Worm (Caenorhabditis elegans) whole organism, L3 larva: Measurements from ENCODE around the gene nlp-17.
A peak's percentile ranks its signal among the peaks of the same experiment; 100 is the strongest.

ENCODE experiments used
- R02D3.7 ChIP-seq: fragments of 150-350 bp; optimal IDR thresholded peaks from 2 replicates; lab custom pipeline; 2014; ENCODE audit warnings: missing biosample characterization, missing genetic modification characterization
- ZK546.5 ChIP-seq: sonication (generic microtip); optimal IDR thresholded peaks from 2 replicates; lab custom pipeline; 2017; ENCODE audit warnings: missing biosample characterization, missing genetic modification characterization
- aly-2 ChIP-seq: fragments of 150-350 bp; optimal IDR thresholded peaks from 2 replicates; lab custom pipeline; 2014; ENCODE audit warnings: missing biosample characterization, missing genetic modification characterization
- ceh-28 ChIP-seq: fragments of 150-350 bp; optimal IDR thresholded peaks from 2 replicates; lab custom pipeline; 2014; ENCODE audit warnings: missing biosample characterization, missing genetic modification reagents, missing genetic modification characterization
- ceh-82 ChIP-seq: fragments of 150-350 bp; optimal IDR thresholded peaks from 2 replicates; lab custom pipeline; 2014; ENCODE audit warnings: missing biosample characterization, missing genetic modification characterization
- ceh-9 ChIP-seq: sonication (generic microtip); optimal IDR thresholded peaks from 2 replicates; lab custom pipeline; 2018; ENCODE audit warnings: missing biosample characterization, missing genetic modification characterization
- daf-12 ChIP-seq: fragments of 150-350 bp; optimal IDR thresholded peaks from 2 replicates; lab custom pipeline; 2014; ENCODE audit warnings: missing biosample characterization, missing genetic modification reagents, missing genetic modification characterization
- egl-5 ChIP-seq: fragments of 150-350 bp; optimal IDR thresholded peaks from 2 replicates; lab custom pipeline; 2017; ENCODE audit warnings: missing biosample characterization, missing genetic modification reagents, missing genetic modification characterization, inconsistent platforms
- elt-1 ChIP-seq: fragments of 150-350 bp; optimal IDR thresholded peaks from 2 replicates; lab custom pipeline; 2014; ENCODE audit warnings: missing biosample characterization, missing genetic modification characterization
- elt-3 ChIP-seq, 3 experiments: fragments of 150-350 bp in 1 of 3; sonication (generic microtip) in 2 of 3; optimal IDR thresholded peaks; 2 replicates in 2 of 3; 4 replicates in 1 of 3; lab custom pipeline; 2014 to 2017; ENCODE audit warnings: missing biosample characterization in 3 of 3, missing genetic modification characterization in 3 of 3
- fkh-10 ChIP-seq: sonication (generic microtip); optimal IDR thresholded peaks from 2 replicates; lab custom pipeline; 2017; ENCODE audit warnings: missing biosample characterization, missing genetic modification reagents, missing genetic modification characterization
- fkh-2 ChIP-seq: fragments of 150-350 bp; optimal IDR thresholded peaks from 2 replicates; lab custom pipeline; 2014; ENCODE audit warnings: missing biosample characterization, missing genetic modification reagents, missing genetic modification characterization
- hmg-11 ChIP-seq: sonication (generic microtip); optimal IDR thresholded peaks from 2 replicates; lab custom pipeline; 2016; ENCODE audit warnings: missing genetic modification characterization, missing compliant biosample characterization
- jun-1 ChIP-seq: fragments of 150-350 bp; optimal IDR thresholded peaks from 2 replicates; lab custom pipeline; 2014; ENCODE audit warnings: missing biosample characterization, missing genetic modification reagents, missing genetic modification characterization
- lin-15B ChIP-seq: fragments of 150-350 bp; optimal IDR thresholded peaks from 2 replicates; lab custom pipeline; 2014; ENCODE audit warnings: missing biosample characterization, missing genetic modification characterization
- lsy-12 ChIP-seq: sonication (generic microtip); optimal IDR thresholded peaks from 2 replicates; lab custom pipeline; 2016; ENCODE audit warnings: mild to moderate bottlenecking, missing genetic modification characterization, missing compliant biosample characterization
- mml-1 ChIP-seq: fragments of 150-350 bp; sonication (generic microtip); optimal IDR thresholded peaks from 3 replicates; lab custom pipeline; 2014; ENCODE audit warnings: missing biosample characterization, missing genetic modification characterization
- nfya-1 ChIP-seq: sonication (generic microtip); optimal IDR thresholded peaks from 2 replicates; lab custom pipeline; 2017; ENCODE audit warnings: missing genetic modification characterization, mild to moderate bottlenecking, missing compliant biosample characterization, antibody characterized with exemption, moderate library complexity; ENCODE audit not compliant: insufficient read depth
- nhr-11 ChIP-seq: fragments of 150-350 bp; optimal IDR thresholded peaks from 2 replicates; lab custom pipeline; 2014; ENCODE audit warnings: missing biosample characterization, missing genetic modification characterization
- nhr-12 ChIP-seq: fragments of 150-350 bp; optimal IDR thresholded peaks from 2 replicates; lab custom pipeline; 2014; ENCODE audit warnings: missing biosample characterization, missing genetic modification characterization
- nhr-25 ChIP-seq: sonication (generic microtip); optimal IDR thresholded peaks from 2 replicates; lab custom pipeline; 2017; ENCODE audit warnings: missing biosample characterization, missing genetic modification characterization
- nhr-43 ChIP-seq: sonication (generic microtip); optimal IDR thresholded peaks from 2 replicates; lab custom pipeline; 2016; ENCODE audit warnings: mild to moderate bottlenecking, missing genetic modification characterization, missing compliant biosample characterization; ENCODE audit not compliant: poor library complexity, severe bottlenecking
- nhr-67 ChIP-seq: fragments of 150-350 bp; optimal IDR thresholded peaks from 2 replicates; lab custom pipeline; 2014; ENCODE audit warnings: missing biosample characterization, missing genetic modification characterization
- nhr-76 ChIP-seq: fragments of 150-350 bp; sonication (generic microtip); optimal IDR thresholded peaks from 5 replicates; lab custom pipeline; 2014; ENCODE audit warnings: missing biosample characterization, missing genetic modification characterization
- nhr-77 ChIP-seq: fragments of 150-350 bp; optimal IDR thresholded peaks from 2 replicates; lab custom pipeline; 2014; ENCODE audit warnings: missing biosample characterization, missing genetic modification characterization
- sea-2 ChIP-seq: fragments of 150-350 bp; sonication (generic microtip); optimal IDR thresholded peaks from 4 replicates; lab custom pipeline; 2014; ENCODE audit warnings: missing biosample characterization, missing genetic modification reagents, missing genetic modification characterization
- skn-1 ChIP-seq: fragments of 150-350 bp; optimal IDR thresholded peaks from 2 replicates; lab custom pipeline; 2014; ENCODE audit warnings: missing biosample characterization, missing genetic modification characterization
- snpc-4 ChIP-seq: fragments of 150-350 bp; optimal IDR thresholded peaks from 2 replicates; lab custom pipeline; 2014; ENCODE audit warnings: missing biosample characterization, missing genetic modification characterization
- unc-39 ChIP-seq: sonication (generic microtip); optimal IDR thresholded peaks from 4 replicates; lab custom pipeline; 2017; ENCODE audit warnings: missing biosample characterization, missing genetic modification characterization
- zag-1 ChIP-seq: fragments of 150-350 bp; optimal IDR thresholded peaks from 2 replicates; lab custom pipeline; 2014; ENCODE audit warnings: missing biosample characterization, missing genetic modification characterization
- ztf-11 ChIP-seq: fragments of 150-350 bp; optimal IDR thresholded peaks from 2 replicates; lab custom pipeline; 2014; ENCODE audit warnings: missing biosample characterization, missing genetic modification characterization

Gene nlp-17

DNA sequence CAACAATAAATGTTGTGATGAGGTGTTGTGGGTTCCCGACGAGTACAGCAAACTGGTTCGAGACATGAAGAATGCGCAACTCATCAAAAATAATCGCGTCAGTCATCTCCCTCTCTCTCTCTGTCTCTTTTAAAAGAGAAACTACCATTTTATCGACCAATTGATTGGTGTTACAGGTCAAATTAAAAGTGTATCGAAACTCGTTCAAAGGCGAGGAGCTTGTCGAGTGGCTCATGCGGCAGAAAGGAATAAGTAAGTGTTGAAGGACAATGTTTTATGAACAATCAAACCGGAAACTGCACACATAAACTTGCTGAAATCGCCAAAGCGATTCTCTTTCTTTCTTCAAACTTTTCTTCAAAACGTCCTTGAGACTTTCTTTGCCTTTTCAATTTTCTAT, 11.8 kb downstream of the nlp-17 start:
- TF ChIP-seq fkh-10 (GFP tag; lab: Kevin White, UChicago), result no peak
- TF ChIP-seq R02D3.7, result no peak
- TF ChIP-seq elt-1 (tag; lab: Kevin White, UChicago), result no peak
- no peak for TF ChIP-seq hmg-11 (tag; lab: Kevin White, UChicago)
- no peak for TF ChIP-seq fkh-2
- no peak for TF ChIP-seq lsy-12
- TF ChIP-seq lin-15B (tag; lab: Kevin White, UChicago), result no peak
- TF ChIP-seq nhr-67 (tag; lab: Kevin White, UChicago), result no peak
- no peak for TF ChIP-seq daf-12 (tag; lab: Kevin White, UChicago)
- no peak for TF ChIP-seq nhr-43 (tag; lab: Kevin White, UChicago)
- TF ChIP-seq nhr-12 (tag; lab: Kevin White, UChicago), result no peak
- TF ChIP-seq ceh-9, result no peak
- no peak for TF ChIP-seq nhr-77
- TF ChIP-seq egl-5 (tag; lab: Kevin White, UChicago), result no peak
- TF ChIP-seq zag-1, result no peak
- no peak for TF ChIP-seq ceh-28 (tag; lab: Kevin White, UChicago)
- no peak for TF ChIP-seq nhr-76 (tag; lab: Kevin White, UChicago)

- no peak for TF ChIP-seq mml-1 (tag; lab: Kevin White, UChicago)
- no peak for TF ChIP-seq ZK546.5
- TF ChIP-seq nhr-43 (tag; lab: Kevin White, UChicago), result no peak
- no peak for TF ChIP-seq sea-2 (GFP tag; lab: Kevin White, UChicago)
- no peak for TF ChIP-seq lin-15B (tag; lab: Kevin White, UChicago)
- TF ChIP-seq R02D3.7, result no peak
- TF ChIP-seq snpc-4 (tag; lab: Kevin White, UChicago), result no peak
- no peak for TF ChIP-seq ztf-11 (tag; lab: Kevin White, UChicago)
- TF ChIP-seq nhr-25, result no peak
- TF ChIP-seq ceh-82 (tag; lab: Kevin White, UChicago), result no peak
- TF ChIP-seq nhr-11, result no peak
- TF ChIP-seq jun-1 (tag; lab: Kevin White, UChicago), result no peak
- no peak for TF ChIP-seq fkh-10 (GFP tag; lab: Kevin White, UChicago)
- no peak for TF ChIP-seq unc-39 (tag; lab: Kevin White, UChicago)
- TF ChIP-seq aly-2 (tag; lab: Kevin White, UChicago), result no peak
- TF ChIP-seq elt-3 (tag; optimal IDR thresholded peaks at IDR 0.05; lab: Kevin White, UChicago), result no peak
These were observed 13.3 kb downstream of the nlp-17 start, which contains the start of gene Y45F10A.7 for ce11 chrIV:13492271-13492670. TSS of gene Y45F10A.7 (plus strand) at chrIV:13492571.

- TF ChIP-seq nfya-1 (tag; lab: Kevin White, UChicago) (peak; percentile 89), ceh-28 (tag; lab: Kevin White, UChicago) (no peak)
- TF ChIP-seq, all 47 proteins: peak for 1
These were observed 18.0 kb downstream of the nlp-17 start for ce11 chrIV:13487596-13487995.

DNA sequence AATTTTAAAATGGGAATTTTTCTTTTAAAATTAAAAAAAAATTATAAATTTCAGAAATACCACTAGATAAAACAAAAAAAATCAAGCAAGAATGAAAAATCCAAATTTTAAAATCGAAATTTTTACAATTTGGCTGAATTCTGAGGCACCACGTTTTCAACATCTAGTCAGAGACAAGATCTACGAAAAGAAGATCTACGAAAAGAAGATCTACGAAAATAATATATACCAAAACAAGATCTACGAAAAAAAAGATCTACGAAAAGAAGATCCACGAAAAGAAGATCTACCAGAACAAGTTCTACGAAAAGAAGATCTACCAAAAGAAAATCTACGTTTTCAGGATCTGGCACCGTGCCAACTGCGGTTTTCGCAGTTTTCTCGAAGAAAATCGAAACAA, 18.5 kb downstream of the nlp-17 start:
- TF ChIP-seq ceh-28 (tag; lab: Kevin White, UChicago), result no peak

ce11 chrIV:13483596-13483995, 22.0 kb downstream of the nlp-17 start:
- TF ChIP-seq nhr-67 (tag; lab: Kevin White, UChicago), result no peak
- TF ChIP-seq, all 47 proteins: peak for 0

ce11 chrIV:13482469-13482868, 23.1 kb downstream of the nlp-17 start, which contains the start of gene Y38H8A.1:
TSS of gene Y38H8A.1 (plus strand) at chrIV:13482769.
- no peak for TF ChIP-seq nhr-76 (tag; lab: Kevin White, UChicago)
- no peak for TF ChIP-seq nhr-12 (tag; lab: Kevin White, UChicago)
- TF ChIP-seq nfya-1 (tag; lab: Kevin White, UChicago), result no peak
- TF ChIP-seq unc-39 (tag; lab: Kevin White, UChicago), result no peak
- TF ChIP-seq ceh-82 (tag; lab: Kevin White, UChicago), result no peak
- TF ChIP-seq ceh-9, result no peak
- TF ChIP-seq, all 47 proteins: peak for 0

DNA sequence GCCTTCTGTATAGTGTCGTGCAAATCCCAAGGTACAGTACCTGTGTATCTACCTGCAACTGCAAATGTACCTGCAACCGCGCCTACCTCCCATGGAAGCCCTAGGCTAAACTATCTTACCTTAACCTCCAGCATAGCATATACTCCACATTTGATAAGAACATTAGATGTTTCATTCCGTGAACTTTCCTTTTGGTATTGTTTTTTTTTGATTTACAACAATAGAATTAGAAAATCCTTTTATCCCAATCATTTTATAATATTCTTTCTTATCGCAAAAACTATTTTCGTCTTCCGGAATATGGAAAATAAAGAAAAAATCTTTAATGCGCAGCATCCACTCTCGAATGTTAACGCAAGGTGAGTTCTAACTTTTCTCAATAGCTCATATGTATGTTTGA, 31.4 kb downstream of the nlp-17 start, which contains the start of gene Y38H8A.2:
Y38H8A.2 (plus strand) TSS at position 301 of the 400 bp plus-strand sequence.
- TF ChIP-seq skn-1 (no peak), nhr-25 (no peak)
- TF ChIP-seq, all 47 proteins: peak for 0
